Worm (Caenorhabditis elegans) whole organism, L4/young adult: Measurements from ENCODE around the gene Y97E10AR.1.

Experiments used
- W03F9.2 ChIP-seq: fragments of 150-350 bp; optimal IDR thresholded peaks from 2 replicates; lab custom pipeline; 2014; ENCODE audit warnings: missing biosample characterization, missing genetic modification characterization
- dao-5 ChIP-seq: sonication (generic microtip); optimal IDR thresholded peaks from 2 replicates; lab custom pipeline; 2016; ENCODE audit warnings: missing genotype, missing genetic modification characterization, moderate library complexity, missing compliant biosample characterization
- him-1 ChIP-seq: sonication (generic microtip); optimal IDR thresholded peaks from 2 replicates; lab custom pipeline; 2016; ENCODE audit warnings: missing genotype, missing genetic modification reagents, missing genetic modification characterization, missing compliant biosample characterization

Gene Y97E10AR.1

DNA sequence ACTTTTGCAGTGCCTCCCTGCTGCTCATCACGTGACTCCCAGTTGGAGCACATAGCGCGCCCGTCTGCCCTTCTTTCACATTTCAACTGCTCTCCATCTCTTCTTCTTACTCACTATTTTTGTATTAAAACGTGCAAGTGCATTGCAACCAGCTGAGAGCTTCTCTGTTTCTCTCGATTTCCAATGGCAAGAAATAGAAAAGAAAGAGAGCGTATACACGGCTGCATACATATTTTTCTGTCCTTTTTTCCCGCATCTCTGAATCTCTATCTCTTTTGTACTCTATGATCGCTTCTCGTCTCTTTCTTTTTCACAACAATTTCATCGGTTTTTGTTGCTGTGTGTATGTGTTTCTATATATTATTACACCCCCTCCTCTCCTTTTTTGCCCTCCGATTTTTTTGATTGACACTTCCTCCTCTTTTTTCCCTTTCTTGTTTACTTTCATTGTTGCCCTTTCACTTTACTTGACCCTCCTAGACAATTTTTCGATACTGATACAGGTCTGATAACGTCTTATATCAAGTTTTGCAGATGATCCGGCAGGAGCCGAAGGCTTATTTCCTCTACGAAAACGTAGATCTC, at the start of gene Y97E10AR.1:
TSS of gene Y97E10AR.1 (plus strand) at position 535 of the 585 bp plus-strand sequence.
- no peak for TF ChIP-seq dao-5
- peak; percentile 90 for TF ChIP-seq him-1 (tag; lab: Kevin White, UChicago)
- peak; percentile 74 for TF ChIP-seq W03F9.2 (tag; lab: Kevin White, UChicago)

DNA sequence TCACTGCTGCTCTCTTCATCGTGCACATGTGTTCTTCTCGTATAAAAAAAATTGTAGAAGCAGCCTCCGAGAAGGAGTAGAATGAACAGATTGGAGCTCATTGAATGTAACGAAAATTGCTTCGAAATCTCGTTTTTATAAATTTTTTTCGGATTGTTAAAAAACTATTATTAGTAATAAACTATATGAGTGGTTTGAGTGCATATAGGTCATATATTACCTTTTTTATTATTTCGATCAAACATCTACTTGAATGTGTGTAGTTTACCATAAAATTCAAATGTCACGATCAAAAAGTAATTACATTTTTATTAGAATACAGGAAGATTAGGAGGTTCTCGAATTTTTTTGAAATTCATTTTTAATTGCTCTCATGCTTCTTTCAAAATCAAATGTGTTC, 48.4 kb upstream of the Y97E10AR.1 start, which contains the start of gene clec-216:
TSS of gene clec-216 (minus strand) at position 101 of the 400 bp plus-strand sequence.
- no peak for TF ChIP-seq W03F9.2 (tag; lab: Kevin White, UChicago)
- TF ChIP-seq him-1 (tag; lab: Kevin White, UChicago): no peak
- no peak for TF ChIP-seq dao-5

DNA sequence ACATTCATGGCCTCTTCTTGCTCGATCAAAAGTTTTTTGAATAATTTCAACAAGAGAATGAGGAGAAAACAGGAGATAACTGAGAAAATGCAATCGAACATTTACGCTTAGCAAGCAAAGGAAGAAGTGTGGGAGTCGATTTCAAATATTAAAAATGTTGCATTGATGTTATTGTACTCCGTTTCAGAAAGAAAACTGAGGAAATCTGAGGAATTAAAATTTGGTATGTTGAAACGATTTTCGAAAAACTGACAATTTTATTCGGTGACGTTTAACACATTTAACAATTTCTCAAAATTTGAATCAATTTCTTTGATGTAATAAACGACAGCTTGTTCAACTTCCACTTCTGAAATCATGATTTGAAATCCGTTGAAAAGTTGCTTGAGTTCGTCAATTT, 46.7 kb upstream of the Y97E10AR.1 start, which contains the start of gene F26D11.13:
TSS of gene F26D11.13 (minus strand) at position 101 of the 400 bp plus-strand sequence.
- TF ChIP-seq W03F9.2 (tag; lab: Kevin White, UChicago) (no peak), dao-5 (no peak), him-1 (tag; lab: Kevin White, UChicago) (no peak)

DNA sequence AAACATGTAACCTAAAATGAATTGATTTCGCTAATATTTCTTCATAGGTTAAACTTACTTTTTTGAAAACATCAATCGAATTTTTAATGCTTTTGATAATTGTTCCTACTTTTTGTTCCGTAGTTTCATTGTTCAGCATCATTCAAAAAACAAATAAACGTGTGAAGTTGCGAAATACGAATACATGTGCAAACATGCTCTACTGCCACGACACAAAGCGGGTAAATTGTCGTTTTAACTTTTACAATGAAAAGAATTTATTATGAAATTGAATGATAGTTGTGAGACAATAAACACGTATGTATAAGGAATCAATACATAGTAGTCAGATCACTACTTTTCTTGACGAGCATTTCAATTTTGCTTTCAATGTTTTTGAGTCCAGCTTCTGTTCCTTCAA, 46.1 kb upstream of the Y97E10AR.1 start, which contains the start of gene F26D11.12:
TSS of gene F26D11.12 (minus strand) at position 145 of the 400 bp plus-strand sequence.
- TF ChIP-seq W03F9.2 (tag; lab: Kevin White, UChicago): peak; percentile 5
- no peak for TF ChIP-seq dao-5

DNA sequence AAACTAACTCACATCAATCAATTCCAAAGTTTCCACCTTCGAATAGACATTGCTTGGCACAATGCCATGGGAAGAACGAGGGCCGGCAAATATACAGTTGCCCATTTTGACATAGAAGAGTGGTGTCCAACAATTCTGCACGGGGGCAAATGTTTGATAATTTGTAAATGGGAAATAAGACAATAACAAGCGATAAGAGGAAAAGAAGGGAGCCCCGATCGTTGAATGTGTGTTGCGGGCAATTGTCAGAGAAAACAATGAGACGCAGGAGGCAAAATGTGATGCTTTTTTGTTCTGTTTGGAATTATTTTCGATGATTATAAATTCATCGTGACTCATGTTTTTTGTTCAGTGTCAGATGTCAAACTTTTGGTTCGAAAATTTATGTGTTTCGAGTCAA, 45.0 kb upstream of the Y97E10AR.1 start, which contains the start of gene pals-34:
TSS of gene pals-34 (minus strand) at position 280 of the 400 bp plus-strand sequence.
- TF ChIP-seq dao-5 (no peak), W03F9.2 (tag; lab: Kevin White, UChicago) (no peak), him-1 (tag; lab: Kevin White, UChicago) (no peak)

DNA sequence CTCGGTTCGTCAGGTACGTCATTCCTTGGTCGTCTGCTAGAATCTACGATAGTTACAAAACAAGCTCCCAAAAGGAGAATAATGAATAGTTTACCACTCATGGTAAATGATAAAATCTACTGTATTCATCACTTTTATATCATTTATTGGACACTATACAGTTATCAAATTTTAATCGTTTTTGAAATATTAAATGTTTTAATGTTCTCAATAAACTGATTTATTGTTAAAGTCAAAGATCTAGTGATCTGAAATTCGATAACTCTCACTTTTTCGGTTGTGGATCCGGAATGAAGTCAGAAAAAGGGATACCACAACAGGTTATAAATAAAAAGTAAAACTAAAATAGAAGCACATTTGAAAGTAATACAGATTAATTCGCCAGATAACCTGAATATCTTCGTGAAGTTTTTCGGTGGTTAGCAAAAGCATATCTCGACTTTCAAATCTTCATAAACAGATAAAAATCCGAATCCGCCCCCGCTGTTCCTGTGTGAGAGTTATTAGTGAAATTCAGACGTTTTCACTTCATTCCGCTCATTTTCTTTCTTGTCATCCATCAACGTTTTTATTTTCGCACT, 42.4 kb upstream of the Y97E10AR.1 start, which contains the start of the genes clec-217 and F26D11.2:
TSS of gene clec-217 (minus strand) at position 101 of the 581 bp plus-strand sequence.
TSS of gene F26D11.2 (plus strand) at position 531 of the 581 bp plus-strand sequence.
- no peak for TF ChIP-seq him-1 (tag; lab: Kevin White, UChicago)
- TF ChIP-seq W03F9.2 (tag; lab: Kevin White, UChicago): no peak
- no peak for TF ChIP-seq dao-5

DNA sequence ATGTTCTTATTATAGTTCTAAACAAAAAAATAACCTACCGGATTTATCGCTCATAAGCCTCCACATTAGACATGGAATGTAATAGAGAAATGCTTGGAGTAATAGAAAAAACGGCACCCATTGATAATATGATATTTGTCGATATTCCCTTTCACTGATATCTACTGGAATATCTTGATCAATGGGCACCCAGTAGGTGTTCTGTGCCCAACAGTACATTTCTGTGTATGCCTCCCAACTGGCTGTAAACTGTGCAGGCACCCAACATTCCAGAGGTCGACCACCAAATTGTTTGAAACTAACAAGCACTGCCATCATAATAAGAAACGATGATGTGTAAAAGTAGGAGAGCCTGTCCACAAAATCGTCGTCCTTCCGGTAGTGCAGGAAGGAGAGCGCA, 36.8 kb upstream of the Y97E10AR.1 start:
- TF ChIP-seq W03F9.2 (tag; lab: Kevin White, UChicago): no peak

DNA sequence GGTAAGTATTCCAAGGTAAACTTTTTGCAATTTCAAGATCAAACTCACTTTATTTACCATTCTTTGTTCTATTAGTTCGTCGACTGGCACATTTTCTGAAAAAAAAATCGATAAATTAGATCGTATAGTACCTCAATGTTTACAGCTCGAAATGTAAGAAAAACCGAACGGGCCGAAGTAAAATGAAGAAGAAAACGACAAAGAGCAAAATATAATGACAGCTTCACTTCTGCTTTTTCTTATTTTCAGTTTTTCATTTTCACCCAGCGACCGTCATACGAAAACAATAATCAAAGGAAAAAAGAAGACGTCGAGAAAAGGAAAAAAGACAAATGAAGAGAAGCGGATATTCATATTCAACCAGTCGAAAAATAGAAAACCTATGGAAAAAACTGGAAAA, 32.2 kb upstream of the Y97E10AR.1 start, which contains the start of gene che-7:
TSS of gene che-7 (minus strand) at position 101 of the 400 bp plus-strand sequence.
- TF ChIP-seq W03F9.2 (tag; lab: Kevin White, UChicago) (no peak), dao-5 (no peak), him-1 (tag; lab: Kevin White, UChicago) (no peak)

DNA sequence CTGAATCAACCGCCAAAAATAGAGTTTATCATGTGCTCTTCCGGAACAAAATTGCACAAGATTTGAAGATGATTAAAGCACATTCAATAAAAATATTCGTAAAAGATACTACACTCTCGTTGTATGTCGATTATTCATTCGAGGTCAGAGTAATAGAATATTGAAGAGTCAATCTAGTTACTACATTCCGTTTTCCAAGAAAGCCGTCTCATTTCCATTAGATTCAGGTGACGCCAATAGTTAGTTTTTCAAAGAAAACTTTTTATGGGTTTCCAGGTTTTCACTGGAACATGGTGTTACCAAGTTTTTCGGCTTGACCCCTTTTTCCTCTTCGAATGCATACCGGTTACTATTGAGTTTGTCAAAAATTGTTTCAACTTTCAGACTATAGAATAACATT, 30.7 kb upstream of the Y97E10AR.1 start:
- TF ChIP-seq him-1 (tag; lab: Kevin White, UChicago): no peak
- no peak for TF ChIP-seq W03F9.2 (tag; lab: Kevin White, UChicago)
- TF ChIP-seq dao-5: no peak

DNA sequence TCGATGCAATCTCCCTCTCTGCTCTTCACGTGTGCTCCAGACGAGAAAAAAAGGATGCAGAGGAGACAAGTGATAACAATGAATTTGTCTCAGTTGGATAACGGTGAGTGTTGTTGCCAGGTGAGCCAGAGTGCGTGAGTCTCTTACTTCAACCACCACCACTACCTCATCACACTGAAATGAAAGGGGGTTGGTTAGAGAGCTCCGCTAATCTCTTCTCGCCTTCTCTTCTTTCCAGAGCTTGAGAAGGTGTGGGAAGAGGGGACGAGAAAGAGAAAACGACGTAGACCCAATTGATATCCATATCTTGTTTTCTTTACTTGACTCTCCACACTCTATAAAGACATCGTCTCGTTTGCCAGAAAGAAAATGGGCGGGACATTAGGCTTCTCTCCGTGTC, 29.9 kb upstream of the Y97E10AR.1 start:
- TF ChIP-seq dao-5 (no peak), W03F9.2 (tag; lab: Kevin White, UChicago) (no peak), him-1 (tag; lab: Kevin White, UChicago) (no peak)

DNA sequence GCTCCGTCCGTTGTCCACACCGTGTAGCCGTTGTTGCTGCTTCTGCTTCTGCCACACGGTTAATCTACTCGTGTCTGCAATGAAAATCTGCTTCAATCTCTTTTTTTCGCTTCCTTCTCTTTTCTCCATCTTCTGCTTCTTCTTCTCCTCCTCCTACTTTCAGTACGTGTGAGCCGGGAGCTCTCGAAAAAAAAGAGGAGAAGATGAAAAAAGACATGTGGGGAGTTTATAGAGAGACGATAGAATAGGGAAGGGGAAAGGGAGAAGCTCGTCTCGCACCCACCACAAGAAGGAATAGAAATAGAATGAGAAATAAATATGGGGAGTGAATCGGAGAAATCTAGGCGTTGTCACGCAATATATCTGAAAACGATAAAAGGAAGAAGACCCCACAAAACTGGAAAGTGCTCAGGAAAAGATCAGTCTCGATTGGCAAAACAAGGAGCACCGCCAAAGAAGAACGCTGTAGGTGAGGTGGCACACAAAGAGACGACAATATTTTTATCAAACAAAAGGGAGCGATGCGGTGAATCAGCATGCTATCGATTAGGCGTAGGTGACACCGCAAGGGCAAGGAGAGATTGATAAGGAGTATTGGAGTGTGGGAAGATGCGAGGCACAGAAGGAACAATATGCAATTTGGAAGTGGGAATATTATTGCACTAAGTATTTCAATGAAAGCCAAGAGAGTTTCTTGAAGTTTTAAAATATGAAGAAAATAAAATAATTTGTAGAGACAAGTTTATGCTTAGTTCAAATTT, 23.4 kb upstream of the Y97E10AR.1 start, which contains the start of gene let-413:
TSS of gene let-413 (minus strand) at position 76 of the 761 bp plus-strand sequence.
- TF ChIP-seq W03F9.2 (tag; lab: Kevin White, UChicago) (no peak), dao-5 (no peak), him-1 (tag; lab: Kevin White, UChicago) (no peak)

DNA sequence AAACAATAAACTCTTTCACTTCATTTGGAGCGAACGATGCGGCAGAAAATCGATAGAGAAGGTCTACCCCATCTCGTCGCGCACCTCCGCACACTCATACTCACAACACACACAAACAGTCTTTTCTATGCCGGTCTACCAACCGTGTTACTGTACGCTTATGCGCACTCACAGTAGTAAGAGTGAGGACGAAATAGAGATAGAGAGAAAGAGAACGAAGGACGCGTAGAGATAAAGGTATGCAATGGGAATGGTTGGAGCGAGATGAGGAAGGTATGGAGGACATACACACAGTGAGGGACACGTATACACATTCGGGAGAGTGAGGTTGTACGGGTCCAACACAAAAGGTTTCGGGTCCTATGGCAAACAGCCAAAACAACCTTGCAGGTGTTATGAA, 22.5 kb upstream of the Y97E10AR.1 start:
- no peak for TF ChIP-seq dao-5
- no peak for TF ChIP-seq him-1 (tag; lab: Kevin White, UChicago)
- TF ChIP-seq W03F9.2 (tag; lab: Kevin White, UChicago): no peak

DNA sequence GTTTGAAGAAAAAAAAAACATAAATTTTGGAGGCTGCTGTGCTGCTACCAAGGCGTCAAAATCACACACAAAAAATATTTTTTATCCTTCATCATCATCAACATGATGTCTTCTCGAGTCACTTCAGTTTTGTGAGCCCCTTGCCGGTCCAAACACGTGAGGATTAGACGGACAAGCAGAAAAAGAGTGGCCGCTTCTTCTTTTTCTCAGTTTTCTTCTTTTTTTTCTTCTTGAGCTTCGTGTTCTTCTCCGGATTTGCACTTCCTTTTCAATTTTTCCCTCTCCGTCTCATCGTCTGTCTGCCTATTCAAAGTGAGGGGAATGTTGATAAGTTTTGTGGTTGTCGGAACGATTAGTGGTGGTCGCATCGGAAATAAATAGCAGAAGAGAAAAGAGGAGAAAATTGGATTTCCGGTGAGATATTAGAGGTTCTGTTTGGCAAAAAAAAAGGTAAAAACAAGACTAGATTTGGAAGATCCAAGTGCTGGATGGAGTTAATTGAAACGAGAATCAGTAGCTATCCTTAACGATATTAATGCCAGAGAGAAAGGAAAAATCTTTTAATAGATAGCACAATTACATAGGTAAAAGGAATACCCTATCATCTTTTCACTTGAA, 20.8 kb upstream of the Y97E10AR.1 start:
- TF ChIP-seq him-1 (tag; lab: Kevin White, UChicago) (peak; percentile 14), dao-5 (no peak), W03F9.2 (tag; lab: Kevin White, UChicago) (no peak)
